Worm (Caenorhabditis elegans) whole organism, L1 larva: Measurements from ENCODE around the gene msp-32.
A peak's percentile ranks its signal among the peaks of the same experiment; 100 is the strongest.

Source experiments
- C16A3.4 ChIP-seq: fragments of 150-350 bp; optimal IDR thresholded peaks from 2 replicates; lab custom pipeline; 2014; ENCODE audit warnings: missing biosample characterization, missing genetic modification characterization
- F16B12.6 ChIP-seq: fragments of 150-350 bp; optimal IDR thresholded peaks from 2 replicates; lab custom pipeline; 2014; ENCODE audit warnings: missing biosample characterization, missing genetic modification characterization
- Y116A8C.19 ChIP-seq: sonication (generic microtip); optimal IDR thresholded peaks from 2 replicates; lab custom pipeline; 2016; ENCODE audit warnings: missing compliant biosample characterization, missing genetic modification characterization, borderline replicate concordance
- aha-1 ChIP-seq: fragments of 150-350 bp; optimal IDR thresholded peaks from 2 replicates; lab custom pipeline; 2014; ENCODE audit warnings: missing biosample characterization, missing genetic modification characterization
- alr-1 ChIP-seq: fragments of 200-800 bp; sonication (Bioruptor generic); optimal IDR thresholded peaks from 2 replicates; lab custom pipeline; 2018; ENCODE audit warnings: borderline replicate concordance, mild to moderate bottlenecking, missing genetic modification characterization, missing compliant biosample characterization
- blmp-1 ChIP-seq: fragments of 150-350 bp; optimal IDR thresholded peaks from 2 replicates; lab custom pipeline; 2014; ENCODE audit warnings: missing biosample characterization, missing genetic modification characterization
- ceh-90 ChIP-seq: sonication (generic microtip); optimal IDR thresholded peaks from 2 replicates; lab custom pipeline; 2016; ENCODE audit warnings: missing genetic modification characterization, missing compliant biosample characterization
- efl-3 ChIP-seq: fragments of 200-800 bp; sonication (Bioruptor generic); optimal IDR thresholded peaks from 2 replicates; lab custom pipeline; 2018; ENCODE audit warnings: mild to moderate bottlenecking, missing genetic modification characterization, missing compliant biosample characterization
- egl-13 ChIP-seq: sonication (generic microtip); optimal IDR thresholded peaks from 2 replicates; lab custom pipeline; 2016; ENCODE audit warnings: missing genotype, missing genetic modification reagents, missing genetic modification characterization, missing compliant biosample characterization
- egl-27 ChIP-seq, 2 experiments: fragments of 150-350 bp in 1 of 2; sonication (generic microtip); optimal IDR thresholded peaks; 3 replicates each; lab custom pipeline; 2017 to 2018; ENCODE audit warnings: missing biosample characterization in 2 of 2, missing genetic modification characterization in 2 of 2, missing genetic modification reagents in 2 of 2
- elt-2 ChIP-seq: sonication (generic microtip); optimal IDR thresholded peaks from 2 replicates; lab custom pipeline; 2016; ENCODE audit warnings: missing genetic modification characterization, mild to moderate bottlenecking, inconsistent platforms, missing compliant biosample characterization, missing genetic modification reagents
- elt-3 ChIP-seq, 6 experiments: fragments of 150-350 bp in 1 of 6; sonication (generic microtip); optimal IDR thresholded peaks; 2 replicates each; lab custom pipeline; 2017 to 2018; ENCODE audit warnings: missing biosample characterization in 6 of 6, missing genetic modification characterization in 6 of 6, inconsistent platforms in 1 of 6
- ets-5 ChIP-seq: fragments of 200-800 bp; sonication (Bioruptor generic); IDR thresholded peaks from 2 replicates; pipeline ENCODE4 v1.3.6; 2022; ENCODE audit warnings: missing genetic modification characterization, missing compliant biosample characterization
- fkh-4 ChIP-seq: sonication (generic microtip); optimal IDR thresholded peaks from 2 replicates; lab custom pipeline; 2016; ENCODE audit warnings: missing compliant biosample characterization, missing genetic modification characterization, borderline replicate concordance
- fos-1 ChIP-seq: fragments of 150-350 bp; optimal IDR thresholded peaks from 2 replicates; lab custom pipeline; 2014; ENCODE audit warnings: missing biosample characterization, missing genetic modification characterization
- grh-1 ChIP-seq: fragments of 200-800 bp; sonication (Bioruptor generic); IDR thresholded peaks from 2 replicates; pipeline ENCODE4 v1.3.6; 2022; ENCODE audit warnings: missing genetic modification reagents, missing genetic modification characterization, missing compliant biosample characterization
- hlh-17 ChIP-seq: fragments of 200-800 bp; sonication (Bioruptor generic); optimal IDR thresholded peaks from 2 replicates; lab custom pipeline; 2018; ENCODE audit warnings: missing genetic modification characterization, mild to moderate bottlenecking, missing compliant biosample characterization, moderate library complexity, borderline replicate concordance
- isw-1 ChIP-seq: fragments of 200-800 bp; sonication (Bioruptor generic); IDR thresholded peaks from 2 replicates; pipeline ENCODE4 v1.3.6; 2022; ENCODE audit warnings: missing genetic modification characterization, missing compliant biosample characterization
- lin-13 ChIP-seq: fragments of 150-350 bp; optimal IDR thresholded peaks from 2 replicates; lab custom pipeline; 2014; ENCODE audit warnings: missing biosample characterization, missing genetic modification reagents, missing genetic modification characterization
- lin-15B ChIP-seq: fragments of 150-350 bp; sonication (generic microtip); optimal IDR thresholded peaks from 3 replicates; lab custom pipeline; 2014; ENCODE audit warnings: missing biosample characterization, missing genetic modification characterization
- lsy-2 ChIP-seq, 2 experiments: fragments of 150-350 bp; optimal IDR thresholded peaks; 2 replicates each; lab custom pipeline; 2014; ENCODE audit warnings: missing biosample characterization in 2 of 2, missing genetic modification characterization in 2 of 2
- mdl-1 ChIP-seq, 2 experiments: fragments of 150-350 bp; optimal IDR thresholded peaks; 2 replicates each; lab custom pipeline; 2014 to 2017; ENCODE audit warnings: missing biosample characterization in 2 of 2, missing genetic modification characterization in 2 of 2, inconsistent platforms in 1 of 2
- mef-2 ChIP-seq: fragments of 150-350 bp; optimal IDR thresholded peaks from 2 replicates; lab custom pipeline; 2014; ENCODE audit warnings: missing biosample characterization, missing genetic modification characterization
- nhr-11 ChIP-seq: fragments of 150-350 bp; optimal IDR thresholded peaks from 2 replicates; lab custom pipeline; 2014; ENCODE audit warnings: missing biosample characterization, missing genetic modification characterization
- nhr-12 ChIP-seq: sonication (generic microtip); optimal IDR thresholded peaks from 2 replicates; lab custom pipeline; 2017; ENCODE audit warnings: missing biosample characterization, missing genetic modification characterization
- nhr-19 ChIP-seq: fragments of 200-800 bp; sonication (Bioruptor generic); conservative IDR thresholded peaks from 2 replicates; pipeline ENCODE4 v1.3.6; 2022; ENCODE audit warnings: missing genetic modification characterization, missing compliant biosample characterization
- nhr-47 ChIP-seq: sonication (generic microtip); optimal IDR thresholded peaks from 2 replicates; lab custom pipeline; 2016; ENCODE audit warnings: mild to moderate bottlenecking, missing genetic modification characterization, moderate library complexity, missing compliant biosample characterization
- nhr-76 ChIP-seq: sonication (generic microtip); optimal IDR thresholded peaks from 2 replicates; lab custom pipeline; 2017; ENCODE audit warnings: missing biosample characterization, missing genetic modification characterization
- nhr-85 ChIP-seq: sonication (generic microtip); peaks from one replicate; lab custom pipeline; 2016; ENCODE audit warnings: missing genetic modification characterization, inconsistent platforms, missing compliant biosample characterization
- nhr-90 ChIP-seq: sonication (generic microtip); optimal IDR thresholded peaks from 2 replicates; lab custom pipeline; 2016; ENCODE audit warnings: mild to moderate bottlenecking, missing genetic modification characterization, missing compliant biosample characterization; ENCODE audit not compliant: poor library complexity
- pag-3 ChIP-seq: sonication (generic microtip); optimal IDR thresholded peaks from 2 replicates; lab custom pipeline; 2017; ENCODE audit warnings: missing genetic modification characterization, mild to moderate bottlenecking, missing compliant biosample characterization, antibody characterized with exemption, borderline replicate concordance; ENCODE audit not compliant: insufficient read depth
- pax-3 ChIP-seq: fragments of 200-800 bp; sonication (Bioruptor generic); optimal IDR thresholded peaks from 2 replicates; lab custom pipeline; 2018; ENCODE audit warnings: mild to moderate bottlenecking, missing genetic modification characterization, moderate library complexity, missing compliant biosample characterization
- rnt-1 ChIP-seq: sonication (generic microtip); optimal IDR thresholded peaks from 2 replicates; lab custom pipeline; 2016; ENCODE audit warnings: mild to moderate bottlenecking, missing genetic modification characterization, moderate library complexity, missing compliant biosample characterization
- skn-1 ChIP-seq: fragments of 150-350 bp; optimal IDR thresholded peaks from 2 replicates; lab custom pipeline; 2014; ENCODE audit warnings: missing biosample characterization, missing genetic modification characterization
- snpc-4 ChIP-seq: fragments of 150-350 bp; optimal IDR thresholded peaks from 2 replicates; lab custom pipeline; 2014; ENCODE audit warnings: missing biosample characterization, missing genetic modification characterization
- sptf-1 ChIP-seq: fragments of 150-350 bp; optimal IDR thresholded peaks from 2 replicates; lab custom pipeline; 2014; ENCODE audit warnings: missing biosample characterization, missing genetic modification characterization
- tbx-2 ChIP-seq: sonication (generic microtip); optimal IDR thresholded peaks from 2 replicates; lab custom pipeline; 2016; ENCODE audit warnings: missing genetic modification characterization, missing compliant biosample characterization
- unc-30 ChIP-seq: sonication (generic microtip); optimal IDR thresholded peaks from 2 replicates; lab custom pipeline; 2017; ENCODE audit warnings: missing biosample characterization, missing genetic modification characterization
- unc-86 ChIP-seq: sonication (generic microtip); optimal IDR thresholded peaks from 2 replicates; lab custom pipeline; 2016; ENCODE audit warnings: missing genetic modification characterization, missing compliant biosample characterization
- unc-98 ChIP-seq: fragments of 200-800 bp; sonication (Bioruptor generic); IDR thresholded peaks from 2 replicates; pipeline ENCODE4 v1.3.6; 2022; ENCODE audit warnings: missing genetic modification characterization, missing compliant biosample characterization
- vab-15 ChIP-seq: sonication (generic microtip); optimal IDR thresholded peaks from 2 replicates; lab custom pipeline; 2017; ENCODE audit warnings: missing genotype, mild to moderate bottlenecking, missing genetic modification characterization, missing compliant biosample characterization
- zip-4 ChIP-seq: fragments of 200-800 bp; sonication (Bioruptor generic); optimal IDR thresholded peaks from 2 replicates; lab custom pipeline; 2018; ENCODE audit warnings: mild to moderate bottlenecking, missing genetic modification characterization, moderate library complexity, missing compliant biosample characterization

The msp-32 gene

ce11 chrII:4918501-4919021, 19.9 kb downstream of the msp-32 start (continued):
- no peak for TF ChIP-seq rnt-1 (tag; lab: Kevin White, UChicago)
- peak in 1 of 6 experiments; percentile 26 for TF ChIP-seq elt-3 (tag; optimal IDR thresholded peaks at IDR 0.05; lab: Kevin White, UChicago)
- TF ChIP-seq F16B12.6 (tag; lab: Kevin White, UChicago): no peak
- no peak for TF ChIP-seq lsy-2 (tag; optimal IDR thresholded peaks at IDR 0.05; lab: Kevin White, UChicago)
- peak; percentile 10 for TF ChIP-seq tbx-2
- TF ChIP-seq nhr-76 (tag; lab: Kevin White, UChicago): no peak
- no peak for TF ChIP-seq alr-1 (tag; lab: Kevin White, UChicago)
- no peak for TF ChIP-seq nhr-47
- no peak for TF ChIP-seq unc-30 (tag; lab: Kevin White, UChicago)
- no peak for TF ChIP-seq vab-15
- no peak for TF ChIP-seq ets-5 (GFP tag; lab: Robert Waterston, UW)
- TF ChIP-seq unc-86: no peak
- no peak for TF ChIP-seq isw-1 (GFP tag; lab: Robert Waterston, UW)
- no peak for TF ChIP-seq egl-13 (tag; lab: Kevin White, UChicago)
- TF ChIP-seq nhr-90 (tag; lab: Kevin White, UChicago): no peak
- TF ChIP-seq fkh-4 (tag; lab: Kevin White, UChicago): no peak
- no peak for TF ChIP-seq snpc-4 (tag; lab: Kevin White, UChicago)
- TF ChIP-seq mef-2 (tag; lab: Kevin White, UChicago): no peak
- peak; percentile 93 for TF ChIP-seq nhr-85 (tag; lab: Kevin White, UChicago)
- no peak for TF ChIP-seq efl-3 (GFP tag; lab: Kevin White, UChicago)
- no peak for TF ChIP-seq nhr-12
- TF ChIP-seq elt-2 (tag; lab: Kevin White, UChicago): no peak
- no peak for TF ChIP-seq Y116A8C.19
- no peak for TF ChIP-seq fos-1 (tag; lab: Kevin White, UChicago)
- TF ChIP-seq skn-1 (tag; lab: Kevin White, UChicago): no peak
- no peak for TF ChIP-seq C16A3.4
- no peak for TF ChIP-seq ceh-90 (tag; lab: Kevin White, UChicago)
- TF ChIP-seq pax-3: no peak
- no peak for TF ChIP-seq nhr-11 (tag; lab: Kevin White, UChicago)
- no peak for TF ChIP-seq zip-4 (GFP tag; lab: Kevin White, UChicago)
- TF ChIP-seq aha-1 (tag; lab: Kevin White, UChicago): no peak
- no peak for TF ChIP-seq nhr-19 (GFP tag; lab: Robert Waterston, UW)
- TF ChIP-seq sptf-1 (tag; lab: Kevin White, UChicago): no peak
- TF ChIP-seq grh-1 (GFP tag; lab: Robert Waterston, UW): peak; percentile 40
- no peak for TF ChIP-seq unc-98 (GFP tag; lab: Robert Waterston, UW)
- peak; percentile 52 for TF ChIP-seq blmp-1 (tag; lab: Kevin White, UChicago)
- no peak for TF ChIP-seq hlh-17 (GFP tag; lab: Kevin White, UChicago)
- TF ChIP-seq lin-13 (GFP tag; lab: Kevin White, UChicago): no peak
- TF ChIP-seq mdl-1 (tag; optimal IDR thresholded peaks at IDR 0.05; lab: Kevin White, UChicago): no peak
- no peak for TF ChIP-seq lin-15B
- TF ChIP-seq egl-27 (tag; optimal IDR thresholded peaks at IDR 0.05; lab: Kevin White, UChicago): no peak

- no peak for TF ChIP-seq pag-3 (tag; lab: Kevin White, UChicago)
- TF ChIP-seq aha-1 (tag; lab: Kevin White, UChicago): no peak
- no peak for TF ChIP-seq efl-3 (GFP tag; lab: Kevin White, UChicago)
- TF ChIP-seq C16A3.4: no peak
- peak; percentile 50 for TF ChIP-seq elt-2 (tag; lab: Kevin White, UChicago)
- TF ChIP-seq elt-3 (tag; optimal IDR thresholded peaks at IDR 0.05; lab: Kevin White, UChicago): peak in 1 of 6 experiments; percentile 11
These were observed 22.0 kb downstream of the msp-32 start for ce11 chrII:4920608-4921007.
